Worm (Caenorhabditis elegans) whole organism, L3 larva: ENCODE measurements around the gene saeg-2.

Source experiments
- ZK546.5 ChIP-seq: sonication (generic microtip); optimal IDR thresholded peaks from 2 replicates; lab custom pipeline; 2017; ENCODE audit warnings: missing biosample characterization, missing genetic modification characterization
- aly-2 ChIP-seq: fragments of 150-350 bp; optimal IDR thresholded peaks from 2 replicates; lab custom pipeline; 2014; ENCODE audit warnings: missing biosample characterization, missing genetic modification characterization
- ama-1 ChIP-seq: fragments of 150-350 bp; optimal IDR thresholded peaks from 2 replicates; lab custom pipeline; 2018
- ceh-16 ChIP-seq: sonication (generic microtip); optimal IDR thresholded peaks from 2 replicates; lab custom pipeline; 2017; ENCODE audit warnings: missing biosample characterization, missing genetic modification characterization
- ceh-82 ChIP-seq: fragments of 150-350 bp; optimal IDR thresholded peaks from 2 replicates; lab custom pipeline; 2014; ENCODE audit warnings: missing biosample characterization, missing genetic modification characterization
- ceh-9 ChIP-seq: sonication (generic microtip); optimal IDR thresholded peaks from 2 replicates; lab custom pipeline; 2018; ENCODE audit warnings: missing biosample characterization, missing genetic modification characterization
- daf-12 ChIP-seq: fragments of 150-350 bp; optimal IDR thresholded peaks from 2 replicates; lab custom pipeline; 2014; ENCODE audit warnings: missing biosample characterization, missing genetic modification reagents, missing genetic modification characterization
- egl-27 ChIP-seq: sonication (generic microtip); optimal IDR thresholded peaks from 4 replicates; lab custom pipeline; 2017; ENCODE audit warnings: missing biosample characterization, missing genetic modification reagents, missing genetic modification characterization
- elt-1 ChIP-seq: fragments of 150-350 bp; optimal IDR thresholded peaks from 2 replicates; lab custom pipeline; 2014; ENCODE audit warnings: missing biosample characterization, missing genetic modification characterization
- elt-2 ChIP-seq: sonication (generic microtip); optimal IDR thresholded peaks from 2 replicates; lab custom pipeline; 2016; ENCODE audit warnings: missing genetic modification reagents, mild to moderate bottlenecking, missing genetic modification characterization, missing compliant biosample characterization
- elt-3 ChIP-seq, 3 experiments: fragments of 150-350 bp in 1 of 3; sonication (generic microtip) in 2 of 3; optimal IDR thresholded peaks; 2 replicates in 2 of 3; 4 replicates in 1 of 3; lab custom pipeline; 2014 to 2017; ENCODE audit warnings: missing biosample characterization in 3 of 3, missing genetic modification characterization in 3 of 3
- eor-1 ChIP-seq, 2 experiments: fragments of 150-350 bp; optimal IDR thresholded peaks; 2 replicates each; lab custom pipeline; 2014 to 2018; ENCODE audit warnings: missing biosample characterization in 2 of 2, missing genetic modification characterization in 2 of 2
- fkh-2 ChIP-seq: fragments of 150-350 bp; optimal IDR thresholded peaks from 2 replicates; lab custom pipeline; 2014; ENCODE audit warnings: missing biosample characterization, missing genetic modification reagents, missing genetic modification characterization
- fos-1 ChIP-seq: fragments of 150-350 bp; optimal IDR thresholded peaks from 2 replicates; lab custom pipeline; 2014; ENCODE audit warnings: missing biosample characterization, missing genetic modification characterization
- hmg-11 ChIP-seq: sonication (generic microtip); optimal IDR thresholded peaks from 2 replicates; lab custom pipeline; 2016; ENCODE audit warnings: missing genetic modification characterization, missing compliant biosample characterization
- jun-1 ChIP-seq: fragments of 150-350 bp; optimal IDR thresholded peaks from 2 replicates; lab custom pipeline; 2014; ENCODE audit warnings: missing biosample characterization, missing genetic modification reagents, missing genetic modification characterization
- lin-39 ChIP-seq: fragments of 150-350 bp; optimal IDR thresholded peaks from 2 replicates; lab custom pipeline; 2018; ENCODE audit warnings: missing biosample characterization, missing genetic modification reagents, missing genetic modification characterization
- lsy-12 ChIP-seq: sonication (generic microtip); optimal IDR thresholded peaks from 2 replicates; lab custom pipeline; 2016; ENCODE audit warnings: mild to moderate bottlenecking, missing genetic modification characterization, missing compliant biosample characterization
- mdl-1 ChIP-seq: fragments of 150-350 bp; optimal IDR thresholded peaks from 2 replicates; lab custom pipeline; 2014; ENCODE audit warnings: missing biosample characterization, missing genetic modification characterization
- mml-1 ChIP-seq: fragments of 150-350 bp; sonication (generic microtip); optimal IDR thresholded peaks from 3 replicates; lab custom pipeline; 2014; ENCODE audit warnings: missing biosample characterization, missing genetic modification characterization
- nfya-1 ChIP-seq: sonication (generic microtip); optimal IDR thresholded peaks from 2 replicates; lab custom pipeline; 2017; ENCODE audit warnings: missing genetic modification characterization, mild to moderate bottlenecking, missing compliant biosample characterization, antibody characterized with exemption, moderate library complexity; ENCODE audit not compliant: insufficient read depth
- nhr-11 ChIP-seq: fragments of 150-350 bp; optimal IDR thresholded peaks from 2 replicates; lab custom pipeline; 2014; ENCODE audit warnings: missing biosample characterization, missing genetic modification characterization
- nhr-12 ChIP-seq: fragments of 150-350 bp; optimal IDR thresholded peaks from 2 replicates; lab custom pipeline; 2014; ENCODE audit warnings: missing biosample characterization, missing genetic modification characterization
- nhr-23 ChIP-seq: fragments of 150-350 bp; optimal IDR thresholded peaks from 2 replicates; lab custom pipeline; 2014; ENCODE audit warnings: missing biosample characterization, missing genetic modification reagents, missing genetic modification characterization
- nhr-237 ChIP-seq: fragments of 150-350 bp; optimal IDR thresholded peaks from 2 replicates; lab custom pipeline; 2014; ENCODE audit warnings: missing biosample characterization, missing genetic modification characterization
- nhr-43 ChIP-seq: sonication (generic microtip); optimal IDR thresholded peaks from 2 replicates; lab custom pipeline; 2016; ENCODE audit warnings: mild to moderate bottlenecking, missing genetic modification characterization, missing compliant biosample characterization; ENCODE audit not compliant: poor library complexity, severe bottlenecking
- nhr-67 ChIP-seq: fragments of 150-350 bp; optimal IDR thresholded peaks from 2 replicates; lab custom pipeline; 2014; ENCODE audit warnings: missing biosample characterization, missing genetic modification characterization
- nhr-76 ChIP-seq: fragments of 150-350 bp; sonication (generic microtip); optimal IDR thresholded peaks from 5 replicates; lab custom pipeline; 2014; ENCODE audit warnings: missing biosample characterization, missing genetic modification characterization
- nhr-77 ChIP-seq: fragments of 150-350 bp; optimal IDR thresholded peaks from 2 replicates; lab custom pipeline; 2014; ENCODE audit warnings: missing biosample characterization, missing genetic modification characterization
- pha-4 ChIP-seq: fragments of 150-350 bp; optimal IDR thresholded peaks from 2 replicates; lab custom pipeline; 2014; ENCODE audit warnings: missing biosample characterization, missing genetic modification reagents, missing genetic modification characterization
- pqm-1 ChIP-seq: fragments of 150-350 bp; optimal IDR thresholded peaks from 2 replicates; lab custom pipeline; 2017; ENCODE audit warnings: missing biosample characterization, missing genetic modification characterization, inconsistent platforms
- sea-2 ChIP-seq: fragments of 150-350 bp; sonication (generic microtip); optimal IDR thresholded peaks from 4 replicates; lab custom pipeline; 2014; ENCODE audit warnings: missing biosample characterization, missing genetic modification reagents, missing genetic modification characterization
- skn-1 ChIP-seq: fragments of 150-350 bp; optimal IDR thresholded peaks from 2 replicates; lab custom pipeline; 2014; ENCODE audit warnings: missing biosample characterization, missing genetic modification characterization
- snpc-4 ChIP-seq: fragments of 150-350 bp; optimal IDR thresholded peaks from 2 replicates; lab custom pipeline; 2014; ENCODE audit warnings: missing biosample characterization, missing genetic modification characterization
- tbx-2 ChIP-seq: sonication (generic microtip); optimal IDR thresholded peaks from 2 replicates; lab custom pipeline; 2016; ENCODE audit warnings: mild to moderate bottlenecking, missing genetic modification characterization, missing compliant biosample characterization
- unc-39 ChIP-seq: sonication (generic microtip); optimal IDR thresholded peaks from 4 replicates; lab custom pipeline; 2017; ENCODE audit warnings: missing biosample characterization, missing genetic modification characterization
- ztf-11 ChIP-seq: fragments of 150-350 bp; optimal IDR thresholded peaks from 2 replicates; lab custom pipeline; 2014; ENCODE audit warnings: missing biosample characterization, missing genetic modification characterization

Gene saeg-2

DNA sequence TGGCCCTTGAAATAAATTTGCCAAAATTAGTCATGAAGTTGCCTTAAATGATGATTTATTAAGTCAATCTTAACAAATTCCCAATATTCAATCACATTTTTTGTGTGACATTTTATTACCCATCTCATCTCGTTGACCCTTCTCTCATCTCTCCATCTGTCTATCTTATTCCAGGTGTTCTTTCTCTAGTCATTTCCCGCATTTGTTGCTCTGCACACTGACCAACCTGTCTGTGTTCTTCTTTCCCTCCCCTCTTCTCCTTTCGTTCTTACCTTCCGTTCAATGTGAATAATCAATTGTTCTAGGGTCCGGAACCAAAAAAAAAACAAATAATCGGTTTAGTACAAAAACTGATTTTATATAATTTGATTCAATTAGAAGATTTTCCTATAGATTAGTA, 7.1 kb downstream of the saeg-2 start, which contains the start of gene T02C1.1:
Gene T02C1.1, plus strand, starts transcription at position 305 of the 400 bp plus-strand sequence.
- TF ChIP-seq snpc-4 (tag; lab: Kevin White, UChicago) (no peak), lsy-12 (tag; lab: Kevin White, UChicago) (no peak), mml-1 (no peak), pha-4 (tag; lab: Kevin White, UChicago) (no peak), nhr-23 (tag; lab: Kevin White, UChicago) (no peak), skn-1 (no peak), ceh-82 (tag; lab: Kevin White, UChicago) (no peak), mdl-1 (tag; lab: Kevin White, UChicago) (no peak), unc-39 (tag; lab: Kevin White, UChicago) (no peak), nhr-43 (tag; lab: Kevin White, UChicago) (no peak), ceh-16 (tag; lab: Kevin White, UChicago) (no peak)

DNA sequence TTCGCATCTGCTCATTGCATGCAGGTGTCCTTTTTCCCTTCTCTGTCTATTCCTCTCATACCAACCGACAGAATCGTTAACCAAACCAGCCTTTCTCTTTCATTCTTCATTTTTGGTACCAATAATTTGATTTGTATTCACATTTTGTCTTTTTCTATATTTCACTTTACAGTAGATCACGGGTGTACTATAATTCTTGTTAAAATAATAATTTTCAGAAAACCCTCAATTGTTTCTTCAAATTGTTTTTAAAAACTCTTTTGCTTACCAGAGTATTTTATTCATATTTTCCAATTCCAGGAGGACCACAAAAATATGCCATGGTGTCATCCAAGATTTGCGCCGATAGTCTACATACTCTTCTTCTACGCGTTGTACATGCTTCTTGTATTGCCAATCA, 10.6 kb downstream of the saeg-2 start, which contains the start of gene T02C1.2:
Gene T02C1.2, plus strand, starts transcription at position 301 of the 400 bp plus-strand sequence.
- TF ChIP-seq mdl-1 (tag; lab: Kevin White, UChicago) = no peak
- TF ChIP-seq fos-1 (tag; lab: Kevin White, UChicago) = no peak
- no peak for TF ChIP-seq pqm-1
- no peak for TF ChIP-seq nhr-43 (tag; lab: Kevin White, UChicago)

DNA sequence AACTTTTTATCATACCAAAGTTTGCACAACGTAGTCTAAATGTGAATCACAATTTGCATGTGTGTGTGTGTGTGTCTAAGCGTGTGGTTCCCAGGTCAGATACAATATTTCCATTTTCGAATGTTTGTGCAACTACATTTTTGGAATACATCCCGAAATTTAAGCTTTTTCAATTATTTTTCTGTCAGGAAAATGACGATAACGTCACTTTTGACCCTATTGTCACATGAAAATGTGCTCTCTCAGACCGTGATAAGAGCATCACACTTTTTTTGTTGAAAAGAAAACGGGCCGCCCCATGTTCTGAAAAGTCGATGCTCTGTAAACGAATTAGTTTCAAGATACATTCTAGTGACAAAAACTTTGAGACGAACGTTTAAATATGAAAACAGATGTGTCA, 14.8 kb downstream of the saeg-2 start:
- TF ChIP-seq daf-12 (no peak), hmg-11 (tag; lab: Kevin White, UChicago) (no peak), tbx-2 (tag; lab: Kevin White, UChicago) (no peak), nhr-237 (tag; lab: Kevin White, UChicago) (no peak), nhr-76 (tag; lab: Kevin White, UChicago) (no peak), elt-2 (tag; lab: Kevin White, UChicago) (peak; percentile 81), nhr-77 (tag; lab: Kevin White, UChicago) (no peak), eor-1 (tag; optimal IDR thresholded peaks at IDR 0.05; lab: Kevin White, UChicago) (no peak), ama-1 (no peak), aly-2 (tag; lab: Kevin White, UChicago) (no peak), lsy-12 (tag; lab: Kevin White, UChicago) (no peak), ceh-16 (tag; lab: Kevin White, UChicago) (no peak), jun-1 (tag; lab: Kevin White, UChicago) (peak; percentile 26), nfya-1 (tag; lab: Kevin White, UChicago) (no peak), nhr-67 (no peak), nhr-12 (tag; lab: Kevin White, UChicago) (no peak), ztf-11 (tag; lab: Kevin White, UChicago) (no peak), ZK546.5 (no peak), lin-39 (tag; lab: Kevin White, UChicago) (no peak), pqm-1 (peak; percentile 51), egl-27 (no peak), mdl-1 (tag; lab: Kevin White, UChicago) (no peak)

- TF ChIP-seq ztf-11 (tag; lab: Kevin White, UChicago) (no peak), elt-1 (tag; lab: Kevin White, UChicago) (no peak), pqm-1 (peak; percentile 72), pha-4 (tag; lab: Kevin White, UChicago) (peak; percentile 15), hmg-11 (tag; lab: Kevin White, UChicago) (no peak), elt-2 (tag; lab: Kevin White, UChicago) (peak; percentile 83)
Observed at ce11 chrIII:9255801-9256200, 15.6 kb downstream of the saeg-2 start.

DNA sequence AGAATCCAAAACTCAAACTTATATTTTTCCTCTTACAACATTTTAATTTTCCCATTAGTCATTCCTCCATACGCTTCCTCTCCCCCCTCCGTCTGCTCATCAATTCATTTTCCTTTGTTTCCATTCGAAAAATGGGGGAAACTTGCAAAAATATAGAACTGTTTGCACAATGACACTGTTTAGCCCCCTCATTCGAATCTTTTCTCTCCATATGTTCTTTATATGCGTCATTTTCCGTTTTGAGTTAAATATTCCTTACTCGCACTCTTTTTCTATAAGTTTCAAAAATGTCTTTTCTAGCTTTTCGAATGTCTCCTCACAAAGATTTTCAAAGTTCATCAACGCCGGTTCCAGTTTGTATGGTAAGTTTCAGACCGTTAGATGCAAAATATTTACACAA, 16.8 kb downstream of the saeg-2 start, which contains the start of gene M01A8.1:
Gene M01A8.1, plus strand, starts transcription at position 301 of the 400 bp plus-strand sequence.
- TF ChIP-seq ceh-9 = no peak
- TF ChIP-seq jun-1 (tag; lab: Kevin White, UChicago) = no peak
- no peak for TF ChIP-seq fos-1 (tag; lab: Kevin White, UChicago)
- no peak for TF ChIP-seq aly-2 (tag; lab: Kevin White, UChicago)
- TF ChIP-seq fkh-2 (tag; lab: Kevin White, UChicago) = no peak
- TF ChIP-seq nhr-11 (tag; lab: Kevin White, UChicago) = no peak
- TF ChIP-seq nhr-67 = no peak
- TF ChIP-seq elt-3 (tag; optimal IDR thresholded peaks at IDR 0.05; lab: Kevin White, UChicago) = no peak
- TF ChIP-seq nfya-1 (tag; lab: Kevin White, UChicago) = no peak
- no peak for TF ChIP-seq sea-2 (GFP tag; lab: Kevin White, UChicago)
- TF ChIP-seq mdl-1 (tag; lab: Kevin White, UChicago) = no peak
- no peak for TF ChIP-seq ZK546.5
- TF ChIP-seq daf-12 = no peak
- TF ChIP-seq ceh-82 (tag; lab: Kevin White, UChicago) = no peak
- TF ChIP-seq ceh-16 (tag; lab: Kevin White, UChicago) = no peak
- TF ChIP-seq nhr-76 (tag; lab: Kevin White, UChicago) = no peak
